Worm (Caenorhabditis elegans) whole organism, young adult: Measurements from ENCODE around the gene C34C12.9.

Experiments
- B0035.1 ChIP-seq: sonication (generic microtip); optimal IDR thresholded peaks from 2 replicates; lab custom pipeline; 2016; ENCODE audit warnings: missing genetic modification characterization, mild to moderate bottlenecking, missing compliant biosample characterization, missing genotype, missing genetic modification reagents
- F55B11.4 ChIP-seq: sonication (generic microtip); optimal IDR thresholded peaks from 2 replicates; lab custom pipeline; 2016; ENCODE audit warnings: missing compliant biosample characterization, missing genetic modification characterization, borderline replicate concordance; ENCODE audit not compliant: insufficient read depth
- aptf-3 ChIP-seq: fragments of 200-800 bp; sonication (Bioruptor generic); IDR thresholded peaks from 2 replicates; pipeline ENCODE4 v1.3.6; 2022; ENCODE audit warnings: missing genetic modification characterization, missing compliant biosample characterization
- bed-1 ChIP-seq: fragments of 200-800 bp; sonication (Bioruptor generic); IDR thresholded peaks from 2 replicates; pipeline ENCODE4 v1.3.6; 2022; ENCODE audit warnings: missing genetic modification reagents, missing genetic modification characterization, missing compliant biosample characterization
- gei-17 ChIP-seq: fragments of 200-800 bp; sonication (Bioruptor generic); optimal IDR thresholded peaks from 2 replicates; lab custom pipeline; 2018; ENCODE audit warnings: mild to moderate bottlenecking, missing genetic modification characterization, missing compliant biosample characterization
- lin-54 ChIP-seq: fragments of 200-800 bp; sonication (Bioruptor generic); optimal IDR thresholded peaks from 2 replicates; lab custom pipeline; 2018; ENCODE audit warnings: mild to moderate bottlenecking, missing genetic modification characterization, missing compliant biosample characterization
- madf-3 ChIP-seq: fragments of 200-800 bp; sonication (Bioruptor generic); IDR thresholded peaks from 2 replicates; pipeline ENCODE4 v1.3.6; 2022; ENCODE audit warnings: missing genetic modification reagents, missing genetic modification characterization, missing compliant biosample characterization
- madf-6 ChIP-seq: fragments of 200-800 bp; sonication (Bioruptor generic); IDR thresholded peaks from 2 replicates; pipeline ENCODE4 v1.3.6; 2022; ENCODE audit warnings: missing genetic modification reagents, missing genetic modification characterization, missing compliant biosample characterization
- madf-8 ChIP-seq: fragments of 200-800 bp; sonication (Bioruptor generic); conservative IDR thresholded peaks from 2 replicates; pipeline ENCODE4 v1.3.6; 2022; ENCODE audit warnings: missing genetic modification reagents, missing genetic modification characterization, missing compliant biosample characterization
- nfya-1 ChIP-seq: sonication (generic microtip); optimal IDR thresholded peaks from 2 replicates; lab custom pipeline; 2017; ENCODE audit warnings: antibody characterized with exemption, missing compliant biosample characterization, missing genetic modification characterization, borderline replicate concordance; ENCODE audit not compliant: insufficient read depth
- unc-62 ChIP-seq: fragments of 150-350 bp; optimal IDR thresholded peaks from 2 replicates; lab custom pipeline; 2014; ENCODE audit warnings: missing biosample characterization, missing genetic modification reagents, missing genetic modification characterization

DNA sequence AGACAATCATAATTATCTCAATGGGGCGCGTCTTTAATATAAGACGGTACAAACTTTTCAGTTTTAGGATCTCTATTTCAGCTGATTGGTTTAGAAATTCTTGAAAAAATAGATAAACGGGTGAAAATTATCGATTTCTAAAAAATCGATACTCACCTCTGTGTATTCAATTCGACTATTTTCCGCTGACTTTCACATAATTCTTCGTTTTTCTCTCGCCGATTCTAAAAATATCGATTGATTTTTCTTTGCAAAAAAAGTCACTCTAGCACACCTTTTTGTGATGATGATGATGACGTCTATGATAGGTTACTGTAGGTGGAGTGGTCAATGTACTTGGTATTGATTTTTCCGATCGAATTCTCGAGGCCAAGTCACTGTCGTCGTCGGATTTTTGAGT lies 45.6 kb downstream of the C34C12.9 start:
- TF ChIP-seq F55B11.4 (no peak), unc-62 (GFP tag; lab: Kevin White, UChicago) (no peak), B0035.1 (tag; lab: Kevin White, UChicago) (no peak), lin-54 (GFP tag; lab: Kevin White, UChicago) (no peak), madf-3 (GFP tag; lab: Robert Waterston, UW) (no peak), nfya-1 (tag; lab: Kevin White, UChicago) (no peak), gei-17 (GFP tag; lab: Kevin White, UChicago) (no peak), bed-1 (GFP tag; lab: Robert Waterston, UW) (no peak), madf-6 (GFP tag; lab: Robert Waterston, UW) (no peak), aptf-3 (no peak), madf-8 (GFP tag; lab: Robert Waterston, UW) (no peak)
